Worm (Caenorhabditis elegans): ENCODE measurements around the gene T03F7.5.

DNA sequence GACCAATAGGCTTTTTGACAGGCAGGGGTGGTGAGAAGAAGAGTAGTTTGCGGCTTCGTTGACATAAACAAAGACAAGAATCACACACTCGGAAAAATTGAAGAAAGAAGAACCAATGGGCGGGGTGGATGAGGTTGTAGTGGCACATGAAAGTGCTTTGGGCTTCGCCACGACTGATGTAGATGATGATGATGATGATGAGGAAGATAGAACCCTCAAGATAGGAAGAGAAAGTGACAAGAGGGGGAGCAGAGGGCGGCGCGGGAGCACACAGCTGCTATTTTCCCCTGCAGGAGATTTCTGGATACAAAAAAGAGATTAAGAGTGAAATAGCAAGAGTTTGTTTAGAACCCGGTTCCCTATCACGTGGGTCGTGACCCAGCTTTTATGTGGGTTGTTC is 10.4 kb upstream of the T03F7.5 start:
- TF ChIP-seq dao-5 (tag; optimal IDR thresholded peaks at IDR 0.05) (no peak), him-1 (tag; optimal IDR thresholded peaks at IDR 0.05) (no peak), W03F9.2 (tag; optimal IDR thresholded peaks at IDR 0.05) (no peak)
